Fruit fly (Drosophila melanogaster): Measurements from ENCODE around the gene Grl40a.

Gene Grl40a

dm6 chr2L:22037560-22037959, at the start of gene Grl40a:
Gene Grl40a, plus strand, starts transcription at chr2L:22037860.
- no peak for TF ChIP-seq CG17801 (GFP tag; optimal IDR thresholded peaks at IDR 0.05; ENCODE audit: partially characterized antibody)

- TF ChIP-seq CG17801 (GFP tag; optimal IDR thresholded peaks at IDR 0.05; ENCODE audit: partially characterized antibody) = no peak
Measured at dm6 chr2L:21992833-21993232, 44.8 kb upstream of the Grl40a start, which contains the start of gene CG2528. Gene CG2528, minus strand, starts transcription at chr2L:21992933.

- no peak for TF ChIP-seq CG17801 (GFP tag; optimal IDR thresholded peaks at IDR 0.05; ENCODE audit: partially characterized antibody)
Measured at dm6 chr2L:21993377-21993776, 44.3 kb upstream of the Grl40a start.

- no peak for TF ChIP-seq CG17801 (GFP tag; optimal IDR thresholded peaks at IDR 0.05; ENCODE audit: partially characterized antibody)
Measured at dm6 chr2L:22014890-22015289, 22.8 kb upstream of the Grl40a start, which contains the start of gene CG31693. Gene CG31693, plus strand, starts transcription at chr2L:22015190.

dm6 chr2L:22018861-22019270, 18.8 kb upstream of the Grl40a start, which contains the start of gene tio:
Gene tio, plus strand, starts transcription at chr2L:22019208.
- no peak for TF ChIP-seq CG17801 (GFP tag; optimal IDR thresholded peaks at IDR 0.05; ENCODE audit: partially characterized antibody)

- no peak for TF ChIP-seq CG17801 (GFP tag; optimal IDR thresholded peaks at IDR 0.05; ENCODE audit: partially characterized antibody)
Measured at dm6 chr2L:22024362-22024761, 13.3 kb upstream of the Grl40a start.

dm6 chr2L:22036877-22037276, 783 bp upstream of the Grl40a start:
- TF ChIP-seq CG17801 (GFP tag; optimal IDR thresholded peaks at IDR 0.05; ENCODE audit: partially characterized antibody) = no peak

dm6 chr2L:22043777-22044176, 6.1 kb downstream of the Grl40a start, which contains the start of gene CG31601:
Gene CG31601, minus strand, starts transcription at chr2L:22043877.
- TF ChIP-seq CG17801 (GFP tag; optimal IDR thresholded peaks at IDR 0.05; ENCODE audit: partially characterized antibody) = no peak

dm6 chr2L:22054202-22054601, 16.5 kb downstream of the Grl40a start, which contains the start of gene CG34173:
Gene CG34173, minus strand, starts transcription at chr2L:22054302.
- no peak for TF ChIP-seq CG17801 (GFP tag; optimal IDR thresholded peaks at IDR 0.05; ENCODE audit: partially characterized antibody)

- no peak for TF ChIP-seq CG17801 (GFP tag; optimal IDR thresholded peaks at IDR 0.05; ENCODE audit: partially characterized antibody)
Measured at dm6 chr2L:22059852-22060251, 22.2 kb downstream of the Grl40a start.

dm6 chr2L:22065243-22065642, 27.6 kb downstream of the Grl40a start, which contains the start of gene CG42597:
Gene CG42597, minus strand, starts transcription at chr2L:22065343.
- TF ChIP-seq CG17801 (GFP tag; optimal IDR thresholded peaks at IDR 0.05; ENCODE audit: partially characterized antibody) = no peak

dm6 chr2L:22070844-22071243, 33.2 kb downstream of the Grl40a start, which contains the start of gene tplus3a:
Gene tplus3a, plus strand, starts transcription at chr2L:22071144.
- TF ChIP-seq CG17801 (GFP tag; optimal IDR thresholded peaks at IDR 0.05; ENCODE audit: partially characterized antibody) = no peak

- no peak for TF ChIP-seq CG17801 (GFP tag; optimal IDR thresholded peaks at IDR 0.05; ENCODE audit: partially characterized antibody)
Measured at dm6 chr2L:22079332-22079731, 41.7 kb downstream of the Grl40a start, which contains the start of gene ttm3. Gene ttm3, plus strand, starts transcription at chr2L:22079632.
